Worm (Caenorhabditis elegans) whole organism, young adult: ENCODE data around the gene F49C12.4.

Experiments
- B0019.2 ChIP-seq: fragments of 200-800 bp; sonication (Bioruptor generic); conservative IDR thresholded peaks from 2 replicates; pipeline ENCODE4 v1.3.6; 2022; ENCODE audit warnings: missing genetic modification reagents, missing genetic modification characterization, missing compliant biosample characterization
- D2030.7 ChIP-seq: fragments of 200-800 bp; sonication (Bioruptor generic); IDR thresholded peaks from 2 replicates; pipeline ENCODE4 v1.3.6; 2022; ENCODE audit warnings: missing genetic modification reagents, missing genetic modification characterization, missing compliant biosample characterization
- F33H1.4 ChIP-seq: fragments of 200-800 bp; sonication (Bioruptor generic); IDR thresholded peaks from 2 replicates; pipeline ENCODE4 v1.3.6; 2022; ENCODE audit warnings: missing genetic modification reagents, missing genetic modification characterization, missing compliant biosample characterization
- F55B11.4 ChIP-seq: sonication (generic microtip); optimal IDR thresholded peaks from 2 replicates; lab custom pipeline; 2016; ENCODE audit warnings: missing compliant biosample characterization, missing genetic modification characterization, borderline replicate concordance; ENCODE audit not compliant: insufficient read depth
- K11D2.4 ChIP-seq: fragments of 200-800 bp; sonication (Bioruptor generic); IDR thresholded peaks from 2 replicates; pipeline ENCODE4 v1.3.6; 2022; ENCODE audit warnings: missing genetic modification reagents, missing genetic modification characterization, missing compliant biosample characterization
- T26A5.8 ChIP-seq: sonication (generic microtip); optimal IDR thresholded peaks from 2 replicates; lab custom pipeline; 2016; ENCODE audit warnings: missing genetic modification characterization, missing compliant biosample characterization
- Y67H2A.10 ChIP-seq: fragments of 200-800 bp; sonication (Bioruptor generic); conservative IDR thresholded peaks from 2 replicates; pipeline ENCODE4 v1.3.6; 2022; ENCODE audit warnings: missing genetic modification reagents, missing genetic modification characterization, missing compliant biosample characterization
- Y79H2A.3 ChIP-seq: fragments of 200-800 bp; sonication (Bioruptor generic); conservative IDR thresholded peaks from 2 replicates; pipeline ENCODE4 v1.3.6; 2022; ENCODE audit warnings: missing genetic modification reagents, missing genetic modification characterization, missing compliant biosample characterization
- akir-1 ChIP-seq: fragments of 200-800 bp; sonication (Bioruptor generic); optimal IDR thresholded peaks from 2 replicates; lab custom pipeline; 2018; ENCODE audit warnings: mild to moderate bottlenecking, missing genetic modification characterization, moderate library complexity, missing compliant biosample characterization
- aptf-2 ChIP-seq: fragments of 200-800 bp; sonication (Bioruptor generic); conservative IDR thresholded peaks from 2 replicates; pipeline ENCODE4 v1.3.6; 2022; ENCODE audit warnings: missing genetic modification reagents, missing genetic modification characterization, missing compliant biosample characterization
- attf-3 ChIP-seq: fragments of 200-800 bp; sonication (Bioruptor generic); conservative IDR thresholded peaks from 2 replicates; pipeline ENCODE4 v1.3.6; 2022; ENCODE audit warnings: missing genetic modification reagents, missing genetic modification characterization, missing compliant biosample characterization
- attf-5 ChIP-seq: fragments of 200-800 bp; sonication (Bioruptor generic); optimal IDR thresholded peaks from 2 replicates; lab custom pipeline; 2018; ENCODE audit warnings: mild to moderate bottlenecking, missing genetic modification characterization, missing compliant biosample characterization
- bed-1 ChIP-seq: fragments of 200-800 bp; sonication (Bioruptor generic); IDR thresholded peaks from 2 replicates; pipeline ENCODE4 v1.3.6; 2022; ENCODE audit warnings: missing genetic modification reagents, missing genetic modification characterization, missing compliant biosample characterization
- bed-2 ChIP-seq: fragments of 200-800 bp; sonication (Bioruptor generic); IDR thresholded peaks from 2 replicates; pipeline ENCODE4 v1.3.6; 2022; ENCODE audit warnings: missing genetic modification reagents, missing genetic modification characterization, missing compliant biosample characterization
- ccch-3 ChIP-seq: fragments of 200-800 bp; sonication (Bioruptor generic); optimal IDR thresholded peaks from 2 replicates; lab custom pipeline; 2018; ENCODE audit warnings: mild to moderate bottlenecking, missing genetic modification characterization, missing compliant biosample characterization
- ceh-100 ChIP-seq: fragments of 200-800 bp; sonication (Bioruptor generic); IDR thresholded peaks from 2 replicates; pipeline ENCODE4 v1.3.6; 2022; ENCODE audit warnings: missing genetic modification reagents, missing genetic modification characterization, missing compliant biosample characterization
- ceh-27 ChIP-seq: fragments of 200-800 bp; sonication (Bioruptor generic); optimal IDR thresholded peaks from 2 replicates; lab custom pipeline; 2018; ENCODE audit warnings: mild to moderate bottlenecking, missing genetic modification characterization, moderate library complexity, missing compliant biosample characterization
- dpff-1 ChIP-seq: sonication (generic microtip); optimal IDR thresholded peaks from 2 replicates; lab custom pipeline; 2017; ENCODE audit warnings: mild to moderate bottlenecking, missing genetic modification characterization, missing compliant biosample characterization
- egl-44 ChIP-seq: fragments of 200-800 bp; sonication (Bioruptor generic); IDR thresholded peaks from 2 replicates; pipeline ENCODE4 v1.3.6; 2022; ENCODE audit warnings: missing genetic modification reagents, missing genetic modification characterization, missing compliant biosample characterization
- fkh-3 ChIP-seq: sonication (generic microtip); optimal IDR thresholded peaks from 2 replicates; lab custom pipeline; 2016; ENCODE audit warnings: mild to moderate bottlenecking, missing genetic modification characterization, missing compliant biosample characterization
- hmg-20 ChIP-seq: fragments of 200-800 bp; sonication (Bioruptor generic); IDR thresholded peaks from 2 replicates; pipeline ENCODE4 v1.3.6; 2022; ENCODE audit warnings: missing genetic modification reagents, missing genetic modification characterization, missing compliant biosample characterization
- let-526 ChIP-seq: fragments of 200-800 bp; sonication (Bioruptor generic); IDR thresholded peaks from 2 replicates; pipeline ENCODE4 v1.3.6; 2022; ENCODE audit warnings: missing genetic modification reagents, missing genetic modification characterization, missing compliant biosample characterization
- lin-26 ChIP-seq: fragments of 200-800 bp; sonication (Bioruptor generic); IDR thresholded peaks from 2 replicates; pipeline ENCODE4 v1.3.6; 2022; ENCODE audit warnings: missing genetic modification reagents, missing genetic modification characterization, missing compliant biosample characterization
- lin-35 ChIP-seq, 3 experiments: fragments of 150-350 bp in 2 of 3; sonication (generic microtip) in 1 of 3; optimal IDR thresholded peaks; 2 replicates each; lab custom pipeline; 2014 to 2018; ENCODE audit warnings: missing biosample characterization in 3 of 3, missing genetic modification characterization in 3 of 3, missing genetic modification reagents in 3 of 3
- lir-1 ChIP-seq: fragments of 200-800 bp; sonication (Bioruptor generic); conservative IDR thresholded peaks from 2 replicates; pipeline ENCODE4 v1.3.6; 2022; ENCODE audit warnings: missing genetic modification reagents, missing genetic modification characterization, missing compliant biosample characterization
- lsl-1 ChIP-seq: fragments of 200-800 bp; sonication (Bioruptor generic); optimal IDR thresholded peaks from 2 replicates; lab custom pipeline; 2018; ENCODE audit warnings: mild to moderate bottlenecking, missing genetic modification characterization, moderate library complexity, missing compliant biosample characterization
- madf-10 ChIP-seq: sonication (generic microtip); optimal IDR thresholded peaks from 2 replicates; lab custom pipeline; 2016; ENCODE audit warnings: mild to moderate bottlenecking, missing genetic modification characterization, missing compliant biosample characterization
- mcd-1 ChIP-seq: fragments of 200-800 bp; sonication (Bioruptor generic); IDR thresholded peaks from 2 replicates; pipeline ENCODE4 v1.3.6; 2022; ENCODE audit warnings: missing genetic modification reagents, missing genetic modification characterization, missing compliant biosample characterization
- pbrm-1 ChIP-seq: fragments of 200-800 bp; sonication (Bioruptor generic); IDR thresholded peaks from 2 replicates; pipeline ENCODE4 v1.3.6; 2022; ENCODE audit warnings: missing genetic modification reagents, missing genetic modification characterization, missing compliant biosample characterization
- sea-2 ChIP-seq: fragments of 200-800 bp; sonication (Bioruptor generic); IDR thresholded peaks from 2 replicates; pipeline ENCODE4 v1.3.6; 2022; ENCODE audit warnings: missing genetic modification characterization, missing compliant biosample characterization
- snpc-4 ChIP-seq, 5 experiments: fragments of 150-350 bp in 1 of 5; sonication (generic microtip) in 4 of 5; optimal IDR thresholded peaks; 2 replicates each; lab custom pipeline; 2014 to 2018; ENCODE audit warnings: missing genetic modification characterization in 5 of 5, missing biosample characterization in 3 of 5, antibody characterized with exemption in 2 of 5, mild to moderate bottlenecking in 2 of 5, missing compliant biosample characterization in 2 of 5, missing genotype in 2 of 5, moderate library complexity in 2 of 5, missing genetic modification reagents in 1 of 5
- somi-1 ChIP-seq: fragments of 200-800 bp; sonication (Bioruptor generic); optimal IDR thresholded peaks from 2 replicates; lab custom pipeline; 2018; ENCODE audit warnings: mild to moderate bottlenecking, missing genetic modification characterization, missing compliant biosample characterization
- tlf-1 ChIP-seq: fragments of 200-800 bp; sonication (Bioruptor generic); optimal IDR thresholded peaks from 2 replicates; lab custom pipeline; 2018; ENCODE audit warnings: mild to moderate bottlenecking, missing genetic modification characterization, missing compliant biosample characterization
- unc-130 ChIP-seq: sonication (generic microtip); optimal IDR thresholded peaks from 2 replicates; lab custom pipeline; 2016; ENCODE audit warnings: missing genetic modification reagents, missing genetic modification characterization, missing compliant biosample characterization
- ztf-6 ChIP-seq: fragments of 200-800 bp; sonication (Bioruptor generic); IDR thresholded peaks from 2 replicates; pipeline ENCODE4 v1.3.6; 2022; ENCODE audit warnings: missing genetic modification reagents, missing genetic modification characterization, missing compliant biosample characterization

Gene F49C12.4

DNA sequence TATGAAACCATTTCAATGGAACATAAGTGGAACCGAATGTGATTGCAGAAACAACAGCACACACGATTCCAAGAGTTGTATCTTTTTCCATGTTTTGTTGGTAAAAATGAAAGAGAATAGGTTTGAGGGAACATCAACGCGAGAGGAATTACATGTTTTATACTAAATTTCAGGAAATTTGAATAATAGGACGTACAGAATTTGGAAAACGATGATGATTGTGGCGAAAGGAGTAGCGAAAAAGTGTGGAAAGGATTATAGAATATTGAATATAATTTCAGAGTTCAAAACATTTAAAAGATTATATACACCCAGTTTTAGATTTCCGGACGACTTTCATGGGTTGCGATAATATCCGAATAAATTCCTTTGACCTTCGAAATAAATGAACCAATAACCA, 5.1 kb upstream of the F49C12.4 start, which contains the start of gene F49C12.6 (continued):
- TF ChIP-seq mcd-1 (GFP tag; lab: Robert Waterston, UW) (no peak), lir-1 (GFP tag; lab: Robert Waterston, UW) (no peak)

ce11 chrIV:9304617-9305016, 723 bp upstream of the F49C12.4 start, which contains the start of gene F49C12.5:
F49C12.5 (plus strand) TSS chrIV:9304917.
- TF ChIP-seq let-526 (no peak), egl-44 (GFP tag; lab: Robert Waterston, UW) (no peak), ceh-27 (GFP tag; lab: Kevin White, UChicago) (no peak), ccch-3 (GFP tag; lab: Kevin White, UChicago) (no peak), attf-3 (GFP tag; lab: Robert Waterston, UW) (no peak), fkh-3 (tag; lab: Kevin White, UChicago) (no peak)

- TF ChIP-seq B0019.2 (GFP tag; lab: Robert Waterston, UW) (no peak), sea-2 (GFP tag; lab: Robert Waterston, UW) (no peak), ceh-100 (GFP tag; lab: Robert Waterston, UW) (no peak), F33H1.4 (GFP tag; lab: Robert Waterston, UW) (no peak), snpc-4 (GFP tag; optimal IDR thresholded peaks at IDR 0.05; lab: Kevin White, UChicago) (no peak), snpc-4 (tag; optimal IDR thresholded peaks at IDR 0.05; lab: Kevin White, UChicago) (no peak), hmg-20 (GFP tag; lab: Robert Waterston, UW) (no peak), ztf-6 (GFP tag; lab: Robert Waterston, UW) (no peak), akir-1 (GFP tag; lab: Kevin White, UChicago) (no peak), fkh-3 (tag; lab: Kevin White, UChicago) (no peak), pbrm-1 (GFP tag; lab: Robert Waterston, UW) (no peak), F55B11.4 (no peak), lin-26 (GFP tag; lab: Robert Waterston, UW) (no peak)
Observed at ce11 chrIV:9300127-9300526, 3.8 kb downstream of the F49C12.4 start, which contains the start of gene F49C12.3. F49C12.3 (plus strand) TSS chrIV:9300427.

ce11 chrIV:9299145-9299544, 4.7 kb downstream of the F49C12.4 start, which contains the start of gene F49C12.2:
F49C12.2 (minus strand) TSS chrIV:9299245.
- TF ChIP-seq K11D2.4 (GFP tag; lab: Robert Waterston, UW) (no peak), lsl-1 (no peak), D2030.7 (GFP tag; lab: Robert Waterston, UW) (no peak), madf-10 (tag; lab: Kevin White, UChicago) (no peak), aptf-2 (no peak), lin-26 (GFP tag; lab: Robert Waterston, UW) (no peak), Y67H2A.10 (GFP tag; lab: Robert Waterston, UW) (no peak), lin-35 (GFP tag; optimal IDR thresholded peaks at IDR 0.05; lab: Kevin White, UChicago) (no peak), attf-5 (GFP tag; lab: Kevin White, UChicago) (no peak), tlf-1 (GFP tag; lab: Kevin White, UChicago) (no peak), hmg-20 (GFP tag; lab: Robert Waterston, UW) (no peak), bed-1 (GFP tag; lab: Robert Waterston, UW) (no peak), bed-2 (GFP tag; lab: Robert Waterston, UW) (no peak), T26A5.8 (tag; lab: Kevin White, UChicago) (no peak), unc-130 (GFP tag; lab: Kevin White, UChicago) (no peak), somi-1 (GFP tag; lab: Kevin White, UChicago) (no peak), Y79H2A.3 (no peak), dpff-1 (no peak)
- TF ChIP-seq, all 124 proteins: peak for 0
